Worm (Caenorhabditis elegans): ENCODE results near the gene ZK563.7.

Gene ZK563.7

DNA sequence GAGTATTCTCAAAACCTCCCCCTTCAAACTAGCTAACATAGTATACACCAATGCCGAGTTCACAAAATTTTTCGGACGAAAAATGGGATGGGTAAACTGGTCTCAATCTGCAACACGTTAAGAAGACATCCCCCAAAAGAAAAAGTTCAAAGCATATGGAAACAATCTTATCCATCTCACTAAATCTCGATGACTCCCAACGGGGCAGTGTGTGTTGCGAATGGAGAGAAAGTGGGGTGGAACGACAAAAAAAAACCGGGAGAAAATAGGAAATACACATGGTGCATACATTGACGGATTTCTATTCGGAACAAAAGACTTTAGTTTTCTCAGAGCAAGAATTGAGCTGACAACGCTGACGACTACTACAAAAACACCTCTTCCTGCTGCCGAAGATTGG lies 4.9 kb upstream of the ZK563.7 start:
- TF ChIP-seq K09A11.1 (tag; optimal IDR thresholded peaks at IDR 0.05; ENCODE audit: insufficient read depth): peak; percentile 8
- TF ChIP-seq fkh-6 (tag; optimal IDR thresholded peaks at IDR 0.05): no peak
- no peak for TF ChIP-seq C08G9.2 (tag; optimal IDR thresholded peaks at IDR 0.05)
- TF ChIP-seq syd-9 (tag; optimal IDR thresholded peaks at IDR 0.05): no peak
- no peak for TF ChIP-seq pax-1 (tag; optimal IDR thresholded peaks at IDR 0.05)

DNA sequence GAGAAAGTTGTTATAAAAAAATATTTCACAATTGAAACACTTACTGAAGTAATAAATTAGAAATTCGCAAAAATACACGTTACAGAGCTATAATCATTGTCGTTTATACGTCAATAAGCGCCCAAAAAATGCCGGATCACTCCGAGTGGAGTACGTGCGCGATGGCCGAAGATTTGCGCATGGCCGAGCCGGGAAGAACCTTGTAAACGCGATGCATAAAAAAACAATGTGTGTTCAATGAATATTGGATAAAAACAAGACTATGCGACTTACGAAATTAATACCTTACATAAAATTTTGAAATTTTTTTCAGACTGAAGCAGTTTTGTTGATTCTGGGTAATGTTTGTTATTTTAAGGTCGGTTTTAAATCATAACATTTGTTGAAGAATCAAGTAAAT lies 1.2 kb upstream of the ZK563.7 start, which contains the start of gene sorf-1:
sorf-1 (minus strand) TSS at position 135 of the 400 bp plus-strand sequence.
- TF ChIP-seq ama-1 (optimal IDR thresholded peaks at IDR 0.05) (no peak), tbx-7 (tag; optimal IDR thresholded peaks at IDR 0.05) (peak; percentile 60), fkh-6 (tag; optimal IDR thresholded peaks at IDR 0.05) (no peak), hlh-8 (tag; optimal IDR thresholded peaks at IDR 0.05) (peak; percentile 1), ets-4 (tag; optimal IDR thresholded peaks at IDR 0.05) (peak; percentile 38), zip-5 (tag; optimal IDR thresholded peaks at IDR 0.05) (peak; percentile 56), nhr-11 (tag; optimal IDR thresholded peaks at IDR 0.05) (no peak), unc-42 (tag; optimal IDR thresholded peaks at IDR 0.05) (no peak), ceh-2 (tag; optimal IDR thresholded peaks at IDR 0.05) (peak; percentile 78), tbx-2 (tag; optimal IDR thresholded peaks at IDR 0.05) (peak; percentile 83), C08G9.2 (tag; optimal IDR thresholded peaks at IDR 0.05) (peak; percentile 79), ceh-31 (tag; optimal IDR thresholded peaks at IDR 0.05) (peak; percentile 76), ref-2 (tag; optimal IDR thresholded peaks at IDR 0.05) (peak; percentile 6), elt-2 (tag; optimal IDR thresholded peaks at IDR 0.05) (no peak)

DNA sequence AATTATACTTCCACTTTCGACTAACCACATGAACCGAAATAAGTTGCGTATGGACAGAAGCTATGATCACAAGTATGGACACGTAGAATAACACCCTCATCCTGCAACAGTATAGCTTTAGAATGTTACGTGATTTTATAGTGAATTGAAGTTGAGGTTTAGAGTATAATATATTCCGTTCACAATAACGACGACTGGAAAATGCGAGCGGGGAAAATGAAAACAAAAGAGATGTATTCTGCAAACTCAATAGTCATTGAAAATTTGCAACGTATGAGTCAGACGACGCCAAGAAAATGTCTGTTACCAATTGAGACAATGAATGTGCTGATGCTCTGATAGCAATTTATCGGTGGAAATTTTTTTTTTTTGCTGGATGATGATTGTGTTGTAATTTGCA lies 5.1 kb downstream of the ZK563.7 start, which contains the start of gene acp-1:
acp-1 (minus strand) TSS at position 101 of the 400 bp plus-strand sequence.
- TF ChIP-seq pros-1 (tag; optimal IDR thresholded peaks at IDR 0.05) (no peak), ceh-45 (GFP tag; IDR thresholded peaks at IDR 0.05) (no peak), fkh-10 (GFP tag; optimal IDR thresholded peaks at IDR 0.05) (no peak), lim-6 (tag; optimal IDR thresholded peaks at IDR 0.05) (no peak), dmd-4 (tag; optimal IDR thresholded peaks at IDR 0.05; ENCODE audit: borderline replicate concordance) (no peak), ceh-31 (tag; optimal IDR thresholded peaks at IDR 0.05) (no peak), T23F11.4 (GFP tag; optimal IDR thresholded peaks at IDR 0.05) (no peak), ceh-2 (tag; optimal IDR thresholded peaks at IDR 0.05) (no peak), F13H6.1 (tag; optimal IDR thresholded peaks at IDR 0.05) (no peak), pha-4 (tag; optimal IDR thresholded peaks at IDR 0.05) (no peak), gmeb-2 (tag; optimal IDR thresholded peaks at IDR 0.05) (no peak), tbx-2 (tag; optimal IDR thresholded peaks at IDR 0.05) (no peak), ttx-3 (tag; optimal IDR thresholded peaks at IDR 0.05) (no peak), ceh-30 (tag; optimal IDR thresholded peaks at IDR 0.05) (no peak), ceh-19 (GFP tag; optimal IDR thresholded peaks at IDR 0.05) (no peak), che-1 (tag; optimal IDR thresholded peaks at IDR 0.05) (no peak), ets-4 (tag; optimal IDR thresholded peaks at IDR 0.05) (no peak), hlh-15 (tag; optimal IDR thresholded peaks at IDR 0.05) (no peak), madf-2 (tag; optimal IDR thresholded peaks at IDR 0.05) (no peak)

DNA sequence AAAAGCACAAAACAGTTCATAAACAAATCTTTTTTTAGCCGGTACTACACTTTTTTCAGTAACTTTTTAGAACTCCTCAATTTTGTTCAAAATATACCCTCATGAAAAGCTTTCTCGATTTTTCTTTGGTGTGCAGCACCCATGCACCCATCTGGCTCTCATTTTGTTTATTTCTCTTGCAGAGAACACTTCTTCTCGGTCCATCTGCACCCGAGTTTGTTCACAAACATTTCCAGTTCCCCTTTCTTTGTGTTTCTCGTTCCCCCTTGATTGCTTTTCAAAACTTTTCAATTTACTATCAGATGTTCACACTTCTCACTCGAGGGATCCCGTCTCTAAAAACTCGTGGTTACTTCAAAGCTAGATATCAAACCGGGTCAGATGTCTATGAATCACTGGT lies 13.3 kb downstream of the ZK563.7 start, which contains the start of gene slcf-2:
slcf-2 (plus strand) TSS at position 301 of the 400 bp plus-strand sequence.
- TF ChIP-seq syd-9 (tag; optimal IDR thresholded peaks at IDR 0.05) (no peak), gmeb-2 (tag; optimal IDR thresholded peaks at IDR 0.05) (no peak), ceh-34 (tag; optimal IDR thresholded peaks at IDR 0.05) (no peak), C38D4.7 (GFP tag; optimal IDR thresholded peaks at IDR 0.05) (no peak), tbx-7 (tag; optimal IDR thresholded peaks at IDR 0.05) (no peak), nfya-1 (tag; optimal IDR thresholded peaks at IDR 0.05) (no peak)

DNA sequence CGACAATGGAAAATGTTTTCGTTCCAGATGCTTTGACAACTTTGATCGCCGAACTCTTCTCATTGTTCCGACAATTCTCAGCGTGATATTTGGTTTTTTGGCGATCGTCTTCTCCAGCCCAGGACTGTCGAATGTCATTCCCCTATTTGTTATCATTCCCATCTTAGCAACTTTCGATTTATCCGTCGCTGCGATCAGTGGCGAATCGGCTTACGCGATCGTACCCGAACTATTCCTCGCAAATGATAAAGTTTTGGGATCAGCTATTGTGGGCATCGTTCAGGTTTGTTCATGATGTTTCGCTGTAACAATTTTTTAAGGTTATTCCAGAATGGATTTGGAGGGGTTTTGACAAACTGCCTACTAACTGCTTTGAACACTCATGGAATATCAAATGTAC lies 16.5 kb downstream of the ZK563.7 start:
- TF ChIP-seq lin-11 (tag; optimal IDR thresholded peaks at IDR 0.05) (no peak), ceh-24 (tag; optimal IDR thresholded peaks at IDR 0.05) (no peak), elt-2 (tag; optimal IDR thresholded peaks at IDR 0.05) (no peak), fkh-6 (tag; optimal IDR thresholded peaks at IDR 0.05) (no peak), ref-2 (tag; optimal IDR thresholded peaks at IDR 0.05) (no peak), ceh-6 (GFP tag; optimal IDR thresholded peaks at IDR 0.05) (no peak), hlh-13 (GFP tag; optimal IDR thresholded peaks at IDR 0.05) (no peak), hlh-15 (tag; optimal IDR thresholded peaks at IDR 0.05) (no peak), ceh-2 (tag; optimal IDR thresholded peaks at IDR 0.05) (no peak), rnt-1 (tag; optimal IDR thresholded peaks at IDR 0.05) (no peak)
